Worm (Caenorhabditis elegans): ENCODE data around the gene exp-2.

Gene exp-2

ce11 chrV:6128355-6128754 is 2.8 kb upstream of the exp-2 start:
- TF ChIP-seq C16A3.4 (tag; optimal IDR thresholded peaks at IDR 0.05) (no peak), lin-13 (GFP tag; optimal IDR thresholded peaks at IDR 0.05) (no peak), nhr-20 (tag; optimal IDR thresholded peaks at IDR 0.05) (no peak), pqm-1 (tag; optimal IDR thresholded peaks at IDR 0.05) (no peak), ztf-11 (tag; optimal IDR thresholded peaks at IDR 0.05) (no peak), efl-1 (optimal IDR thresholded peaks at IDR 0.05) (no peak), efl-1 (GFP tag; optimal IDR thresholded peaks at IDR 0.05 in 1 of 2) (peak in 1 of 2 experiments; percentile 49), nhr-12 (tag; optimal IDR thresholded peaks at IDR 0.05) (no peak), mab-9 (GFP tag; IDR thresholded peaks at IDR 0.05) (no peak)

ce11 chrV:6135428-6135827 is 4.2 kb downstream of the exp-2 start:
- no peak for TF ChIP-seq mep-1 (tag; optimal IDR thresholded peaks at IDR 0.05)
- TF ChIP-seq ceh-82 (tag; optimal IDR thresholded peaks at IDR 0.05), result no peak
- TF ChIP-seq nhr-85 (tag), result no peak
- TF ChIP-seq ama-1 (optimal IDR thresholded peaks at IDR 0.05), result no peak
- TF ChIP-seq vab-15 (tag; optimal IDR thresholded peaks at IDR 0.05), result no peak
- no peak for TF ChIP-seq ceh-8 (GFP tag; optimal IDR thresholded peaks at IDR 0.05)
- TF ChIP-seq ceh-88 (GFP tag; IDR thresholded peaks at IDR 0.05), result no peak
- no peak for TF ChIP-seq pag-3 (tag; optimal IDR thresholded peaks at IDR 0.05; ENCODE audit: borderline replicate concordance, insufficient read depth)
- no peak for TF ChIP-seq xbp-1 (tag; optimal IDR thresholded peaks at IDR 0.05)
- no peak for TF ChIP-seq nhr-71 (tag; optimal IDR thresholded peaks at IDR 0.05)
- TF ChIP-seq sptf-1 (tag; optimal IDR thresholded peaks at IDR 0.05), result no peak
- no peak for TF ChIP-seq fkh-10 (GFP tag; optimal IDR thresholded peaks at IDR 0.05)

ce11 chrV:6138167-6138566 is 7.0 kb downstream of the exp-2 start:
- no peak for TF ChIP-seq nhr-85 (tag)
- TF ChIP-seq unc-98 (GFP tag; IDR thresholded peaks at IDR 0.05), result no peak
- no peak for TF ChIP-seq vab-15 (tag; optimal IDR thresholded peaks at IDR 0.05)
- no peak for TF ChIP-seq egl-27 (tag; optimal IDR thresholded peaks at IDR 0.05)
- TF ChIP-seq lsy-2 (tag; optimal IDR thresholded peaks at IDR 0.05), result no peak
- no peak for TF ChIP-seq ztf-4 (tag; optimal IDR thresholded peaks at IDR 0.05)
- TF ChIP-seq nhr-71 (tag; optimal IDR thresholded peaks at IDR 0.05), result no peak
- no peak for TF ChIP-seq nhr-20 (tag; optimal IDR thresholded peaks at IDR 0.05)
- no peak for TF ChIP-seq C34B4.2 (tag; optimal IDR thresholded peaks at IDR 0.05)
- TF ChIP-seq tbx-2 (tag; optimal IDR thresholded peaks at IDR 0.05), result no peak
- TF ChIP-seq mab-9 (GFP tag; IDR thresholded peaks at IDR 0.05), result no peak
- no peak for TF ChIP-seq C04F5.9 (tag; optimal IDR thresholded peaks at IDR 0.05)
- no peak for TF ChIP-seq snu-23 (GFP tag; optimal IDR thresholded peaks at IDR 0.05)
- TF ChIP-seq nhr-77 (tag; optimal IDR thresholded peaks at IDR 0.05), result no peak
- no peak for TF ChIP-seq nhr-76 (tag; optimal IDR thresholded peaks at IDR 0.05)
- no peak for TF ChIP-seq dpl-1 (GFP tag; optimal IDR thresholded peaks at IDR 0.05)
- no peak for TF ChIP-seq ets-5 (GFP tag; IDR thresholded peaks at IDR 0.05)
- no peak for TF ChIP-seq C16A3.4 (tag; optimal IDR thresholded peaks at IDR 0.05)
- no peak for TF ChIP-seq unc-86 (tag; optimal IDR thresholded peaks at IDR 0.05)

All from whole organism, L1 larva.